Fruit fly (Drosophila melanogaster) whole organism, embryonic: ENCODE results near the gene CG43645.

ENCODE experiments used
- ATbp ChIP-seq: fragments of 200-800 bp; sonication (Bioruptor generic); optimal IDR thresholded peaks from 2 replicates; lab custom pipeline; 2017; ENCODE audit warnings: missing biosample characterization, mild to moderate bottlenecking, missing genetic modification characterization, missing genetic modification reagents
- CG10267 ChIP-seq: fragments of 200-800 bp; sonication (Bioruptor generic); optimal IDR thresholded peaks from 2 replicates; lab custom pipeline; 2018; ENCODE audit warnings: missing biosample characterization, mild to moderate bottlenecking, missing genetic modification characterization, moderate library complexity
- CG10959 ChIP-seq: fragments of 200-800 bp; sonication (Bioruptor generic); IDR thresholded peaks from 2 replicates; pipeline ENCODE4 v1.3.6; 2022; ENCODE audit warnings: missing biosample characterization, missing genetic modification characterization
- CG11247 ChIP-seq: fragments of 200-800 bp; sonication (Bioruptor generic); IDR thresholded peaks from 2 replicates; pipeline ENCODE4 v1.3.6; 2022; ENCODE audit warnings: missing biosample characterization, missing genetic modification characterization
- CG12104 ChIP-seq: fragments of 200-800 bp; sonication (Bioruptor generic); optimal IDR thresholded peaks from 3 replicates; lab custom pipeline; 2016; ENCODE audit warnings: missing biosample characterization, missing genetic modification characterization
- CG18262 ChIP-seq: fragments of 200-800 bp; optimal IDR thresholded peaks from 3 replicates; lab custom pipeline; 2019; ENCODE audit warnings: missing biosample characterization, mild to moderate bottlenecking, missing genetic modification characterization, moderate library complexity
- CG18619 ChIP-seq: fragments of 200-800 bp; sonication (Bioruptor generic); optimal IDR thresholded peaks from 3 replicates; lab custom pipeline; 2017; ENCODE audit warnings: missing biosample characterization, mild to moderate bottlenecking, missing genetic modification characterization
- CG4617 ChIP-seq: fragments of 200-800 bp; sonication (Bioruptor generic); optimal IDR thresholded peaks from 3 replicates; lab custom pipeline; 2016; ENCODE audit warnings: missing biosample characterization, missing genetic modification characterization, borderline replicate concordance
- CG4820 ChIP-seq: fragments of 200-800 bp; sonication (Bioruptor generic); optimal IDR thresholded peaks from 3 replicates; lab custom pipeline; 2016; ENCODE audit warnings: missing biosample characterization, missing genetic modification characterization
- CG6765 ChIP-seq: fragments of 200-800 bp; sonication (Bioruptor generic); optimal IDR thresholded peaks from 3 replicates; lab custom pipeline; 2017; ENCODE audit warnings: missing biosample characterization, mild to moderate bottlenecking, missing genetic modification characterization
- CG7556 ChIP-seq: fragments of 200-800 bp; sonication (Bioruptor generic); optimal IDR thresholded peaks from 2 replicates; lab custom pipeline; 2017; ENCODE audit warnings: missing biosample characterization, mild to moderate bottlenecking, missing genetic modification characterization
- CG7839 ChIP-seq: fragments of 200-800 bp; sonication (Bioruptor generic); optimal IDR thresholded peaks from 3 replicates; lab custom pipeline; 2018; ENCODE audit warnings: missing biosample characterization, mild to moderate bottlenecking, missing genetic modification characterization, moderate library complexity
- CG8359 ChIP-seq: fragments of 200-800 bp; sonication (Bioruptor generic); optimal IDR thresholded peaks from 2 replicates; lab custom pipeline; 2017; ENCODE audit warnings: missing biosample characterization, mild to moderate bottlenecking, missing genetic modification characterization, borderline replicate concordance
- CG8388 ChIP-seq: fragments of 200-800 bp; sonication (Bioruptor generic); optimal IDR thresholded peaks from 2 replicates; lab custom pipeline; 2019; ENCODE audit warnings: missing biosample characterization, mild to moderate bottlenecking, missing genetic modification characterization, moderate library complexity
- CG9609 ChIP-seq: fragments of 200-800 bp; sonication (Bioruptor generic); optimal IDR thresholded peaks from 3 replicates; lab custom pipeline; 2016; ENCODE audit warnings: missing biosample characterization, missing genetic modification characterization
- CG9876 ChIP-seq: fragments of 200-800 bp; sonication (Bioruptor generic); optimal IDR thresholded peaks from 2 replicates; lab custom pipeline; 2016; ENCODE audit warnings: missing biosample characterization, missing genetic modification characterization
- CG9932 ChIP-seq: fragments of 200-800 bp; sonication (Bioruptor generic); IDR thresholded peaks from 2 replicates; pipeline ENCODE4 v1.3.6; 2022; ENCODE audit warnings: missing biosample characterization, missing genetic modification characterization
- CTCF ChIP-seq: fragments of 200-800 bp; sonication (Bioruptor generic); optimal IDR thresholded peaks from 2 replicates; lab custom pipeline; 2017; ENCODE audit warnings: missing biosample characterization, mild to moderate bottlenecking, missing genetic modification characterization, moderate library complexity
- Drgx ChIP-seq: fragments of 200-800 bp; sonication (Bioruptor generic); IDR thresholded peaks from 2 replicates; pipeline ENCODE4 v1.3.6; 2022; ENCODE audit warnings: missing biosample characterization, missing genetic modification characterization
- E2f1 ChIP-seq: fragments of 200-800 bp; sonication (Bioruptor generic); IDR thresholded peaks from 2 replicates; pipeline ENCODE4 v1.3.6; 2022; ENCODE audit warnings: missing biosample characterization, missing genetic modification characterization
- E2f2 ChIP-seq: fragments of 200-800 bp; sonication (Bioruptor generic); IDR thresholded peaks from 2 replicates; pipeline ENCODE4 v1.3.6; 2022; ENCODE audit warnings: missing biosample characterization, missing genetic modification characterization
- ERR ChIP-seq: fragments of 200-800 bp; sonication (Bioruptor generic); optimal IDR thresholded peaks from 2 replicates; lab custom pipeline; 2016; ENCODE audit warnings: missing biosample characterization, missing genetic modification characterization
- Gsc ChIP-seq: fragments of 200-800 bp; sonication (Bioruptor generic); IDR thresholded peaks from 2 replicates; pipeline ENCODE4 v1.3.6; 2022; ENCODE audit warnings: missing biosample characterization, missing genetic modification characterization
- HHEX ChIP-seq: fragments of 200-800 bp; sonication (Bioruptor generic); optimal IDR thresholded peaks from 3 replicates; lab custom pipeline; 2017; ENCODE audit warnings: missing biosample characterization, mild to moderate bottlenecking, missing genetic modification characterization, missing genetic modification reagents
- Hmx ChIP-seq: fragments of 200-800 bp; sonication (Bioruptor generic); optimal IDR thresholded peaks from 2 replicates; lab custom pipeline; 2016; ENCODE audit warnings: missing biosample characterization, missing genetic modification characterization
- Hsf ChIP-seq: fragments of 200-800 bp; sonication (Bioruptor generic); optimal IDR thresholded peaks from 3 replicates; lab custom pipeline; 2016; ENCODE audit warnings: missing biosample characterization, missing genetic modification characterization
- Six4 ChIP-seq: fragments of 200-800 bp; sonication (Bioruptor generic); optimal IDR thresholded peaks from 2 replicates; lab custom pipeline; 2016; ENCODE audit warnings: missing biosample characterization, missing genetic modification characterization
- Sox100B ChIP-seq: fragments of 200-800 bp; sonication (Bioruptor generic); optimal IDR thresholded peaks from 3 replicates; lab custom pipeline; 2018; ENCODE audit warnings: missing biosample characterization, mild to moderate bottlenecking, missing genetic modification characterization
- TFAM ChIP-seq: fragments of 200-800 bp; sonication (Bioruptor generic); optimal IDR thresholded peaks from 2 replicates; lab custom pipeline; 2017; ENCODE audit warnings: missing biosample characterization, missing genetic modification characterization, inconsistent platforms
- Taf1 ChIP-seq: fragments of 200-800 bp; sonication (Bioruptor generic); IDR thresholded peaks from 2 replicates; pipeline ENCODE4 v1.3.6; 2022; ENCODE audit warnings: missing biosample characterization, missing genetic modification characterization
- Xbp1 ChIP-seq: fragments of 200-800 bp; sonication (Bioruptor generic); optimal IDR thresholded peaks from 3 replicates; lab custom pipeline; 2016; ENCODE audit warnings: missing biosample characterization, mild to moderate bottlenecking, missing genetic modification characterization
- br ChIP-seq: fragments of >200 bp; optimal IDR thresholded peaks from 2 replicates; lab custom pipeline; 2017
- cad ChIP-seq: fragments of >200 bp; optimal IDR thresholded peaks from 2 replicates; lab custom pipeline; 2017; ENCODE audit warnings: missing biosample characterization, missing genetic modification characterization
- ci ChIP-seq: fragments of 200-800 bp; sonication (Bioruptor generic); IDR thresholded peaks from 3 replicates; pipeline ENCODE4 v1.3.6; 2022; ENCODE audit warnings: missing biosample characterization, missing genetic modification characterization
- fd102C ChIP-seq: fragments of 200-800 bp; sonication (Bioruptor generic); optimal IDR thresholded peaks from 2 replicates; lab custom pipeline; 2018; ENCODE audit warnings: missing biosample characterization, mild to moderate bottlenecking, missing genetic modification characterization, moderate library complexity
- gcm ChIP-seq: fragments of 200-800 bp; sonication (Bioruptor generic); optimal IDR thresholded peaks from 2 replicates; lab custom pipeline; 2019; ENCODE audit warnings: missing biosample characterization, mild to moderate bottlenecking, missing genetic modification characterization, moderate library complexity
- gfzf ChIP-seq: fragments of 200-800 bp; sonication (Bioruptor generic); optimal IDR thresholded peaks from 2 replicates; lab custom pipeline; 2016; ENCODE audit warnings: missing biosample characterization, mild to moderate bottlenecking, missing genetic modification characterization, moderate library complexity
- gro ChIP-seq: fragments of 200-800 bp; sonication (Bioruptor generic); optimal IDR thresholded peaks from 2 replicates; lab custom pipeline; 2016; ENCODE audit warnings: missing biosample characterization, missing genetic modification characterization
- hb ChIP-seq: fragments of 200-800 bp; sonication (Bioruptor generic); IDR thresholded peaks from 3 replicates; pipeline ENCODE4 v1.3.6; 2022; ENCODE audit warnings: missing biosample characterization, missing genetic modification characterization; ENCODE audit not compliant: partially characterized antibody
- lab ChIP-seq: fragments of 200-800 bp; sonication (Bioruptor generic); optimal IDR thresholded peaks from 3 replicates; lab custom pipeline; 2017; ENCODE audit warnings: missing biosample characterization, missing genetic modification characterization, mild to moderate bottlenecking, moderate library complexity, missing genetic modification reagents
- lov ChIP-seq, 2 experiments: fragments of 200-800 bp in 1 of 2; fragments of >200 bp in 1 of 2; sonication (Bioruptor generic) in 1 of 2; IDR thresholded peaks in 1 of 2; optimal IDR thresholded peaks in 1 of 2; 2 replicates in 1 of 2; 3 replicates in 1 of 2; pipeline versions ENCODE4 v1.3.6 to Lab custom; 2017 to 2022; ENCODE audit warnings: missing biosample characterization in 1 of 2, missing genetic modification characterization in 1 of 2
- nau ChIP-seq: fragments of 200-800 bp; sonication (Bioruptor generic); optimal IDR thresholded peaks from 3 replicates; lab custom pipeline; 2017; ENCODE audit warnings: missing biosample characterization, mild to moderate bottlenecking, missing genetic modification characterization, missing genetic modification reagents
- schlank ChIP-seq: fragments of 200-800 bp; sonication (Bioruptor generic); optimal IDR thresholded peaks from 2 replicates; lab custom pipeline; 2018; ENCODE audit warnings: missing biosample characterization, mild to moderate bottlenecking, missing genetic modification characterization
- sens ChIP-seq: fragments of 200-800 bp; sonication (Bioruptor generic); peaks from one replicate; lab custom pipeline; 2016; ENCODE audit warnings: missing biosample characterization, missing genetic modification characterization
- shn ChIP-seq: fragments of 200-800 bp; sonication (Bioruptor generic); optimal IDR thresholded peaks from 3 replicates; lab custom pipeline; 2016; ENCODE audit warnings: missing biosample characterization, missing genetic modification characterization
- sisA ChIP-seq: fragments of 200-800 bp; sonication (Bioruptor generic); IDR thresholded peaks from 2 replicates; pipeline ENCODE4 v1.3.6; 2022; ENCODE audit warnings: missing biosample characterization, missing genetic modification characterization
- trem ChIP-seq: fragments of 200-800 bp; optimal IDR thresholded peaks from 3 replicates; lab custom pipeline; 2019; ENCODE audit warnings: missing biosample characterization, mild to moderate bottlenecking, missing genetic modification characterization, moderate library complexity
- vvl ChIP-seq: fragments of 200-800 bp; sonication (Bioruptor generic); IDR thresholded peaks from 2 replicates; pipeline ENCODE4 v1.3.6; 2022; ENCODE audit warnings: missing biosample characterization, missing genetic modification characterization
- z ChIP-seq: fragments of 200-800 bp; sonication (Bioruptor generic); IDR thresholded peaks from 3 replicates; pipeline ENCODE4 v1.3.6; 2022; ENCODE audit warnings: missing biosample characterization, missing genetic modification characterization

Gene CG43645

dm6 chr2L:17450505-17451415 is 34.8 kb upstream of the CG43645 start (continued):
- peak; percentile 36 for TF ChIP-seq shn
- TF ChIP-seq hb (GFP tag; lab: Robert Waterston, UW) = no peak
- 0 out of 2 replicates have a peak, but pooled peaks have one; percentile 9 for TF ChIP-seq Taf1 (GFP tag; lab: Robert Waterston, UW)
- TF ChIP-seq Drgx (GFP tag; lab: Robert Waterston, UW) = no peak; the same call in 1 of the 2 replicates
- peak; percentile 29 for TF ChIP-seq CG6765 (GFP tag; lab: Kevin White, UChicago)
- peak; percentile 75 for TF ChIP-seq CG7839 (tag; lab: Kevin White, UChicago)
- no peak for TF ChIP-seq fd102C (GFP tag; lab: Kevin White, UChicago)
- TF ChIP-seq CG4820 (GFP tag; lab: Kevin White, UChicago) = no peak
- TF ChIP-seq Gsc (GFP tag; lab: Robert Waterston, UW) = no peak
- peak; percentile 17 for TF ChIP-seq Six4 (GFP tag; lab: Kevin White, UChicago)
- TF ChIP-seq CG4617 (GFP tag; lab: Kevin White, UChicago) = peak; percentile 8
- TF ChIP-seq CG12104 = peak; percentile 40
- TF ChIP-seq E2f1 (GFP tag; lab: Robert Waterston, UW) = no peak
- no peak for TF ChIP-seq CG10959 (GFP tag; lab: Robert Waterston, UW)
- peak; percentile 41 for TF ChIP-seq ATbp
- TF ChIP-seq schlank (tag; lab: Kevin White, UChicago) = peak; percentile 21
- TF ChIP-seq CG10267 (tag; lab: Kevin White, UChicago) = peak; percentile 35
- peak; percentile 70 for TF ChIP-seq lab (GFP tag; lab: Kevin White, UChicago)
- TF ChIP-seq Hsf (GFP tag; lab: Kevin White, UChicago) = peak; percentile 37
- peak; percentile 60 for TF ChIP-seq nau (GFP tag; lab: Kevin White, UChicago)
- no peak for TF ChIP-seq CG9609 (GFP tag; lab: Kevin White, UChicago)
- TF ChIP-seq lov (optimal IDR thresholded peaks at IDR 0.05; lab: Kevin White, UChicago) = no peak
- TF ChIP-seq lov (GFP tag; IDR thresholded peaks at IDR 0.05; lab: Robert Waterston, UW) = no peak
- peak; percentile 70 for TF ChIP-seq CG18262
- TF ChIP-seq CG8359 (GFP tag; lab: Kevin White, UChicago) = no peak
- TF ChIP-seq gcm (GFP tag; lab: Kevin White, UChicago) = no peak
- TF ChIP-seq sens (GFP tag; lab: Kevin White, UChicago) = peak; percentile 90
- peak; percentile 77 for TF ChIP-seq CG7556 (GFP tag; lab: Kevin White, UChicago)
- peak; percentile 26 for TF ChIP-seq HHEX (GFP tag; lab: Kevin White, UChicago)
- TF ChIP-seq gfzf = no peak
- TF ChIP-seq ci = peak; percentile 60; the same call in 1 of the 3 replicates
- no peak; the same call in 1 of the 2 replicates for TF ChIP-seq CG11247 (GFP tag; lab: Robert Waterston, UW)
- no peak for TF ChIP-seq br (lab: Kevin White, UChicago)
- peak; percentile 77 for TF ChIP-seq Sox100B (GFP tag; lab: Kevin White, UChicago)
- no peak for TF ChIP-seq TFAM (GFP tag; lab: Kevin White, UChicago)
- TF ChIP-seq z = no peak
- peak; percentile 64 for TF ChIP-seq CG8388 (GFP tag; lab: Kevin White, UChicago)
- TF ChIP-seq CG18619 (GFP tag; lab: Kevin White, UChicago) = peak; percentile 68
- peak; percentile 30 for TF ChIP-seq gro (GFP tag; lab: Kevin White, UChicago)
- no peak for TF ChIP-seq vvl (GFP tag; lab: Robert Waterston, UW)
- peak; percentile 50 for TF ChIP-seq Hmx (GFP tag; lab: Kevin White, UChicago)
- no peak for TF ChIP-seq cad (GFP tag; lab: Kevin White, UChicago)
- no peak for TF ChIP-seq ERR (GFP tag; lab: Kevin White, UChicago)
- TF ChIP-seq E2f2 (GFP tag; lab: Robert Waterston, UW) = peak; percentile 41; the same call in 1 of the 2 replicates
- TF ChIP-seq CG9876 (GFP tag; lab: Kevin White, UChicago) = no peak
- no peak for TF ChIP-seq CTCF (GFP tag; lab: Kevin White, UChicago)
- TF ChIP-seq Xbp1 (GFP tag; lab: Kevin White, UChicago) = peak; percentile 65
- no peak for TF ChIP-seq CG9932 (GFP tag; lab: Robert Waterston, UW)
- peak; percentile 19 for TF ChIP-seq trem (tag; lab: Kevin White, UChicago)
- no peak for TF ChIP-seq sisA (GFP tag; lab: Robert Waterston, UW)
